Worm (Caenorhabditis elegans): ENCODE results near the gene umps-1.

ce11 chrIII:10367355-10367909 lies 10.0 kb upstream of the umps-1 start:
- TF ChIP-seq W03F9.2 (tag; optimal IDR thresholded peaks at IDR 0.05) (no peak), him-1 (tag; optimal IDR thresholded peaks at IDR 0.05) (no peak), dao-5 (tag; optimal IDR thresholded peaks at IDR 0.05) (no peak)

Data from whole organism, L4/young adult.